Worm (Caenorhabditis elegans) whole organism, L4 larva: ENCODE results near the gene F32D8.1.

Experiments used
- F26F4.8 ChIP-seq: fragments of 200-800 bp; sonication (Bioruptor generic); conservative IDR thresholded peaks from 2 replicates; pipeline ENCODE4 v1.3.6; 2022; ENCODE audit warnings: missing genetic modification characterization, missing compliant biosample characterization
- T26A8.4 ChIP-seq: fragments of 200-800 bp; sonication (Bioruptor generic); IDR thresholded peaks from 2 replicates; pipeline ENCODE4 v1.3.6; 2022; ENCODE audit warnings: missing genetic modification characterization, missing compliant biosample characterization
- Y48G9A.11 ChIP-seq: fragments of 200-800 bp; sonication (Bioruptor generic); IDR thresholded peaks from 2 replicates; pipeline ENCODE4 v1.3.6; 2022; ENCODE audit warnings: missing genetic modification reagents, missing genetic modification characterization, missing compliant biosample characterization
- Y5F2A.4 ChIP-seq: fragments of 200-800 bp; sonication (Bioruptor generic); optimal IDR thresholded peaks from 2 replicates; lab custom pipeline; 2018; ENCODE audit warnings: mild to moderate bottlenecking, missing genetic modification characterization, missing compliant biosample characterization
- ZK337.2 ChIP-seq: fragments of 200-800 bp; sonication (Bioruptor generic); IDR thresholded peaks from 2 replicates; pipeline ENCODE4 v1.3.6; 2022; ENCODE audit warnings: missing genetic modification reagents, missing genetic modification characterization, missing compliant biosample characterization
- ZK546.5 ChIP-seq, 2 experiments: sonication (generic microtip); optimal IDR thresholded peaks; 2 replicates each; lab custom pipeline; 2017; ENCODE audit warnings: missing biosample characterization in 2 of 2, missing genetic modification characterization in 2 of 2
- arid-1 ChIP-seq: fragments of 200-800 bp; sonication (Bioruptor generic); conservative IDR thresholded peaks from 2 replicates; pipeline ENCODE4 v1.3.6; 2022; ENCODE audit warnings: missing genetic modification reagents, missing genetic modification characterization, missing compliant biosample characterization
- attf-4 ChIP-seq: sonication (generic microtip); optimal IDR thresholded peaks from 3 replicates; lab custom pipeline; 2017; ENCODE audit warnings: missing biosample characterization, missing genetic modification characterization
- ceh-20 ChIP-seq: fragments of 200-800 bp; sonication (Bioruptor generic); IDR thresholded peaks from 2 replicates; pipeline ENCODE4 v1.3.6; 2022; ENCODE audit warnings: missing genetic modification reagents, missing genetic modification characterization, missing compliant biosample characterization
- ceh-44 ChIP-seq: fragments of 200-800 bp; sonication (Bioruptor generic); IDR thresholded peaks from 2 replicates; pipeline ENCODE4 v1.3.6; 2022; ENCODE audit warnings: missing genetic modification reagents, missing genetic modification characterization, missing compliant biosample characterization
- cey-2 ChIP-seq: sonication (generic microtip); optimal IDR thresholded peaks from 3 replicates; lab custom pipeline; 2017; ENCODE audit warnings: missing genetic modification characterization, mild to moderate bottlenecking, missing compliant biosample characterization, antibody characterized with exemption, borderline replicate concordance; ENCODE audit not compliant: insufficient read depth
- daf-12 ChIP-seq: fragments of 150-350 bp; optimal IDR thresholded peaks from 2 replicates; lab custom pipeline; 2014; ENCODE audit warnings: missing biosample characterization, missing genetic modification reagents, missing genetic modification characterization
- dmd-6 ChIP-seq: fragments of 200-800 bp; sonication (Bioruptor generic); IDR thresholded peaks from 2 replicates; pipeline ENCODE4 v1.3.6; 2022; ENCODE audit warnings: missing genetic modification reagents, missing genetic modification characterization, missing compliant biosample characterization
- dmd-8 ChIP-seq: fragments of 200-800 bp; sonication (Bioruptor generic); IDR thresholded peaks from 2 replicates; pipeline ENCODE4 v1.3.6; 2022; ENCODE audit warnings: missing genetic modification characterization, missing compliant biosample characterization
- dmd-9 ChIP-seq: fragments of 200-800 bp; sonication (Bioruptor generic); IDR thresholded peaks from 2 replicates; pipeline ENCODE4 v1.3.6; 2022; ENCODE audit warnings: missing genetic modification reagents, missing genetic modification characterization, missing compliant biosample characterization
- dpl-1 ChIP-seq: fragments of 150-350 bp; optimal IDR thresholded peaks from 2 replicates; lab custom pipeline; 2014; ENCODE audit warnings: missing biosample characterization, missing genetic modification reagents, missing genetic modification characterization
- fkh-10 ChIP-seq: fragments of 150-350 bp; optimal IDR thresholded peaks from 2 replicates; lab custom pipeline; 2014; ENCODE audit warnings: missing biosample characterization, missing genetic modification reagents, missing genetic modification characterization
- hif-1 ChIP-seq, 2 experiments: sonication (generic microtip); optimal IDR thresholded peaks; 2 replicates each; lab custom pipeline; 2016 to 2017; ENCODE audit warnings: missing compliant biosample characterization in 2 of 2, missing genetic modification characterization in 2 of 2, missing genetic modification reagents in 2 of 2, missing genotype in 2 of 2, mild to moderate bottlenecking in 1 of 2
- jun-1 ChIP-seq: fragments of 150-350 bp; optimal IDR thresholded peaks from 2 replicates; lab custom pipeline; 2014; ENCODE audit warnings: missing biosample characterization, missing genetic modification reagents, missing genetic modification characterization
- lim-7 ChIP-seq: fragments of 200-800 bp; sonication (Bioruptor generic); IDR thresholded peaks from 2 replicates; pipeline ENCODE4 v1.3.6; 2022; ENCODE audit warnings: missing genetic modification characterization, missing compliant biosample characterization
- lin-1 ChIP-seq: fragments of 200-800 bp; sonication (Bioruptor generic); IDR thresholded peaks from 2 replicates; pipeline ENCODE4 v1.3.6; 2022; ENCODE audit warnings: missing genetic modification reagents, missing genetic modification characterization, missing compliant biosample characterization
- lin-13 ChIP-seq: fragments of 150-350 bp; optimal IDR thresholded peaks from 2 replicates; lab custom pipeline; 2014; ENCODE audit warnings: missing biosample characterization, missing genetic modification reagents, missing genetic modification characterization
- lin-38 ChIP-seq: fragments of 200-800 bp; sonication (Bioruptor generic); IDR thresholded peaks from 2 replicates; pipeline ENCODE4 v1.3.6; 2022; ENCODE audit warnings: missing genetic modification reagents, missing genetic modification characterization, missing compliant biosample characterization
- lin-39 ChIP-seq: fragments of 150-350 bp; optimal IDR thresholded peaks from 2 replicates; lab custom pipeline; 2014; ENCODE audit warnings: missing biosample characterization, missing genetic modification reagents, missing genetic modification characterization
- lsy-2 ChIP-seq, 2 experiments: fragments of 150-350 bp in 1 of 2; sonication (generic microtip) in 1 of 2; optimal IDR thresholded peaks; 2 replicates each; lab custom pipeline; 2014 to 2017; ENCODE audit warnings: missing biosample characterization in 2 of 2, missing genetic modification characterization in 2 of 2
- madf-9 ChIP-seq: fragments of 200-800 bp; sonication (Bioruptor generic); conservative IDR thresholded peaks from 2 replicates; pipeline ENCODE4 v1.3.6; 2022; ENCODE audit warnings: missing genetic modification reagents, missing genetic modification characterization, missing compliant biosample characterization
- mxl-3 ChIP-seq: fragments of 200-800 bp; sonication (Bioruptor generic); optimal IDR thresholded peaks from 2 replicates; lab custom pipeline; 2018; ENCODE audit warnings: mild to moderate bottlenecking, missing genetic modification characterization, missing compliant biosample characterization
- nhr-10 ChIP-seq: fragments of 150-350 bp; optimal IDR thresholded peaks from 2 replicates; lab custom pipeline; 2014; ENCODE audit warnings: missing biosample characterization, missing genetic modification characterization
- nhr-111 ChIP-seq: fragments of 200-800 bp; sonication (Bioruptor generic); optimal IDR thresholded peaks from 2 replicates; lab custom pipeline; 2018; ENCODE audit warnings: mild to moderate bottlenecking, missing genetic modification characterization, missing compliant biosample characterization
- nhr-237 ChIP-seq: sonication (generic microtip); optimal IDR thresholded peaks from 2 replicates; lab custom pipeline; 2017; ENCODE audit warnings: missing biosample characterization, missing genetic modification characterization
- nhr-25 ChIP-seq: sonication (generic microtip); optimal IDR thresholded peaks from 2 replicates; lab custom pipeline; 2017; ENCODE audit warnings: missing genetic modification characterization, mild to moderate bottlenecking, missing compliant biosample characterization, antibody characterized with exemption, moderate library complexity, borderline replicate concordance; ENCODE audit not compliant: insufficient read depth
- nhr-28 ChIP-seq: fragments of 150-350 bp; optimal IDR thresholded peaks from 2 replicates; lab custom pipeline; 2014; ENCODE audit warnings: missing biosample characterization, missing genetic modification characterization
- nhr-41 ChIP-seq: fragments of 200-800 bp; sonication (Bioruptor generic); IDR thresholded peaks from 2 replicates; pipeline ENCODE4 v1.3.6; 2022; ENCODE audit warnings: missing genetic modification reagents, missing genetic modification characterization, missing compliant biosample characterization
- nhr-48 ChIP-seq: sonication (generic microtip); optimal IDR thresholded peaks from 2 replicates; lab custom pipeline; 2016; ENCODE audit warnings: mild to moderate bottlenecking, missing genetic modification characterization, missing compliant biosample characterization
- nhr-6 ChIP-seq: fragments of 150-350 bp; optimal IDR thresholded peaks from 2 replicates; lab custom pipeline; 2014; ENCODE audit warnings: missing biosample characterization, missing genetic modification characterization
- nhr-77 ChIP-seq: fragments of 150-350 bp; optimal IDR thresholded peaks from 2 replicates; lab custom pipeline; 2014; ENCODE audit warnings: missing biosample characterization, missing genetic modification characterization
- pqm-1 ChIP-seq: sonication (generic microtip); optimal IDR thresholded peaks from 2 replicates; lab custom pipeline; 2017; ENCODE audit warnings: missing biosample characterization, missing genetic modification characterization
- rbr-2 ChIP-seq: sonication (generic microtip); optimal IDR thresholded peaks from 2 replicates; lab custom pipeline; 2016; ENCODE audit warnings: missing genotype, missing genetic modification characterization, missing compliant biosample characterization
- saeg-2 ChIP-seq: fragments of 200-800 bp; sonication (Bioruptor generic); IDR thresholded peaks from 2 replicates; pipeline ENCODE4 v1.3.6; 2022; ENCODE audit warnings: missing genetic modification reagents, missing genetic modification characterization, missing compliant biosample characterization
- sdz-12 ChIP-seq: fragments of 200-800 bp; sonication (Bioruptor generic); optimal IDR thresholded peaks from 2 replicates; lab custom pipeline; 2018; ENCODE audit warnings: mild to moderate bottlenecking, missing genetic modification characterization, missing compliant biosample characterization
- snpc-4 ChIP-seq: fragments of 150-350 bp; optimal IDR thresholded peaks from 2 replicates; lab custom pipeline; 2014; ENCODE audit warnings: missing biosample characterization, missing genetic modification characterization
- spr-1 ChIP-seq: sonication (generic microtip); optimal IDR thresholded peaks from 2 replicates; lab custom pipeline; 2016; ENCODE audit warnings: mild to moderate bottlenecking, missing genetic modification characterization, missing compliant biosample characterization
- tag-97 ChIP-seq: fragments of 200-800 bp; sonication (Bioruptor generic); IDR thresholded peaks from 2 replicates; pipeline ENCODE4 v1.3.6; 2022; ENCODE audit warnings: missing genetic modification characterization, missing compliant biosample characterization
- unc-130 ChIP-seq: sonication (generic microtip); optimal IDR thresholded peaks from 2 replicates; lab custom pipeline; 2016; ENCODE audit warnings: missing genetic modification reagents, missing genetic modification characterization, missing compliant biosample characterization
- unc-62 ChIP-seq, 3 experiments: fragments of 150-350 bp in 1 of 3; sonication (generic microtip); optimal IDR thresholded peaks in 2 of 3; peaks in 1 of 3; 1 replicate in 1 of 3; 2 replicates in 2 of 3; lab custom pipeline; 2014 to 2017; ENCODE audit warnings: missing biosample characterization in 3 of 3, missing genetic modification characterization in 3 of 3, missing genetic modification reagents in 3 of 3, missing genotype in 1 of 3
- vab-7 ChIP-seq: fragments of 200-800 bp; sonication (Bioruptor generic); IDR thresholded peaks from 2 replicates; pipeline ENCODE4 v1.3.6; 2022; ENCODE audit warnings: missing genetic modification reagents, missing genetic modification characterization, missing compliant biosample characterization
- zag-1 ChIP-seq: fragments of 150-350 bp; optimal IDR thresholded peaks from 2 replicates; lab custom pipeline; 2014; ENCODE audit warnings: missing biosample characterization, missing genetic modification characterization
- zip-11 ChIP-seq: fragments of 200-800 bp; sonication (Bioruptor generic); IDR thresholded peaks from 2 replicates; pipeline ENCODE4 v1.3.6; 2022; ENCODE audit warnings: missing genetic modification characterization, missing compliant biosample characterization
- zip-2 ChIP-seq: fragments of 150-350 bp; optimal IDR thresholded peaks from 2 replicates; lab custom pipeline; 2014; ENCODE audit warnings: missing biosample characterization, missing genetic modification characterization
- ztf-7 ChIP-seq: fragments of 150-350 bp; optimal IDR thresholded peaks from 2 replicates; lab custom pipeline; 2014; ENCODE audit warnings: missing biosample characterization, missing genetic modification characterization

The F32D8.1 gene

ce11 chrV:10856901-10857637 is 23.6 kb upstream of the F32D8.1 start (continued):
- no peak for TF ChIP-seq zip-11
- no peak for TF ChIP-seq tag-97 (GFP tag; lab: Robert Waterston, UW)
- no peak for TF ChIP-seq saeg-2 (GFP tag; lab: Robert Waterston, UW)
- no peak for TF ChIP-seq ceh-20 (GFP tag; lab: Robert Waterston, UW)
- TF ChIP-seq ZK337.2 (GFP tag; lab: Robert Waterston, UW) = no peak
- TF ChIP-seq madf-9 (GFP tag; lab: Robert Waterston, UW) = no peak
- no peak for TF ChIP-seq fkh-10 (GFP tag; lab: Kevin White, UChicago)
- TF ChIP-seq F26F4.8 (GFP tag; lab: Robert Waterston, UW) = no peak
- TF ChIP-seq nhr-48 = no peak
- TF ChIP-seq lin-13 = no peak
- TF ChIP-seq lin-1 (GFP tag; lab: Robert Waterston, UW) = no peak
- no peak for TF ChIP-seq mxl-3 (GFP tag; lab: Kevin White, UChicago)
- TF ChIP-seq Y48G9A.11 (GFP tag; lab: Robert Waterston, UW) = no peak
- no peak for TF ChIP-seq nhr-6
- no peak for TF ChIP-seq ZK546.5 (tag; optimal IDR thresholded peaks at IDR 0.05; lab: Kevin White, UChicago)
- no peak for TF ChIP-seq dmd-8 (GFP tag; lab: Robert Waterston, UW)
- no peak for TF ChIP-seq nhr-77 (tag; lab: Kevin White, UChicago)
- TF ChIP-seq lin-38 (GFP tag; lab: Robert Waterston, UW) = no peak
- no peak for TF ChIP-seq zip-2
- no peak for TF ChIP-seq sdz-12 (GFP tag; lab: Kevin White, UChicago)
- no peak for TF ChIP-seq dmd-9 (GFP tag; lab: Robert Waterston, UW)
- TF ChIP-seq Y5F2A.4 (GFP tag; lab: Kevin White, UChicago) = no peak
- no peak for TF ChIP-seq snpc-4
- peak; percentile 56 for TF ChIP-seq nhr-28
- TF ChIP-seq lin-39 (tag; lab: Kevin White, UChicago) = no peak
- TF ChIP-seq nhr-237 (tag; lab: Kevin White, UChicago) = no peak
- no peak for TF ChIP-seq ceh-44 (GFP tag; lab: Robert Waterston, UW)
- TF ChIP-seq arid-1 (GFP tag; lab: Robert Waterston, UW) = no peak
- no peak for TF ChIP-seq zag-1 (tag; lab: Kevin White, UChicago)
- no peak for TF ChIP-seq nhr-25 (tag; lab: Kevin White, UChicago)
- no peak for TF ChIP-seq nhr-41 (GFP tag; lab: Robert Waterston, UW)
- no peak for TF ChIP-seq dpl-1 (GFP tag; lab: Kevin White, UChicago)
- no peak for TF ChIP-seq vab-7 (GFP tag; lab: Robert Waterston, UW)
- TF ChIP-seq jun-1 = no peak
- no peak for TF ChIP-seq nhr-10
- no peak for TF ChIP-seq nhr-111 (GFP tag; lab: Kevin White, UChicago)
- peak; percentile 70 for TF ChIP-seq dmd-6 (GFP tag; lab: Robert Waterston, UW)
- TF ChIP-seq daf-12 (tag; lab: Kevin White, UChicago) = no peak
- no peak for TF ChIP-seq ztf-7 (tag; lab: Kevin White, UChicago)
- TF ChIP-seq hif-1 (tag; optimal IDR thresholded peaks at IDR 0.05; lab: Kevin White, UChicago) = no peak
- TF ChIP-seq spr-1 = no peak
- TF ChIP-seq pqm-1 (tag; lab: Kevin White, UChicago) = no peak
- TF ChIP-seq unc-130 = no peak
- peak in 1 of 2 experiments; percentile 64 for TF ChIP-seq unc-62 (GFP tag; optimal IDR thresholded peaks at IDR 0.05 in 1 of 2; lab: Kevin White, UChicago)
- TF ChIP-seq unc-62 (tag; optimal IDR thresholded peaks at IDR 0.05; lab: Kevin White, UChicago) = no peak
- no peak for TF ChIP-seq cey-2 (tag; lab: Kevin White, UChicago)
- TF ChIP-seq rbr-2 (tag; lab: Kevin White, UChicago) = no peak
- no peak for TF ChIP-seq attf-4 (tag; lab: Kevin White, UChicago)
- no peak for TF ChIP-seq T26A8.4
- no peak for TF ChIP-seq lim-7 (GFP tag; lab: Robert Waterston, UW)
- TF ChIP-seq lsy-2 (tag; optimal IDR thresholded peaks at IDR 0.05; lab: Kevin White, UChicago) = peak in 1 of 2 experiments; percentile 9
